Worm (Caenorhabditis elegans): ENCODE data around the gene R05D3.3.

The R05D3.3 gene

ce11 chrIII:8356407-8356881 lies 7.4 kb upstream of the R05D3.3 start:
- TF ChIP-seq pqm-1 (tag; optimal IDR thresholded peaks at IDR 0.05) (peak; percentile 50), egl-5 (tag; optimal IDR thresholded peaks at IDR 0.05) (peak; percentile 47), nhr-28 (tag; optimal IDR thresholded peaks at IDR 0.05) (no peak), nhr-77 (tag; optimal IDR thresholded peaks at IDR 0.05) (no peak), nhr-67 (tag; optimal IDR thresholded peaks at IDR 0.05) (no peak), ztf-4 (tag; optimal IDR thresholded peaks at IDR 0.05) (no peak), unc-39 (tag; optimal IDR thresholded peaks at IDR 0.05) (no peak), hmg-11 (tag; optimal IDR thresholded peaks at IDR 0.05) (peak; percentile 95), nhr-43 (tag; optimal IDR thresholded peaks at IDR 0.05; ENCODE audit: poor library complexity, severe bottlenecking) (peak; percentile 51), snpc-4 (tag; optimal IDR thresholded peaks at IDR 0.05) (peak; percentile 70), nhr-76 (tag; optimal IDR thresholded peaks at IDR 0.05) (no peak), lin-39 (tag; optimal IDR thresholded peaks at IDR 0.05) (peak; percentile 67), elt-1 (tag; optimal IDR thresholded peaks at IDR 0.05) (peak; percentile 15), eor-1 (tag; optimal IDR thresholded peaks at IDR 0.05) (no peak), daf-12 (tag; optimal IDR thresholded peaks at IDR 0.05) (no peak), pha-4 (tag; optimal IDR thresholded peaks at IDR 0.05) (peak; percentile 82), nhr-237 (tag; optimal IDR thresholded peaks at IDR 0.05) (no peak), elt-3 (tag; optimal IDR thresholded peaks at IDR 0.05) (no peak), nhr-11 (tag; optimal IDR thresholded peaks at IDR 0.05) (peak; percentile 7), skn-1 (tag; optimal IDR thresholded peaks at IDR 0.05) (no peak), fkh-10 (GFP tag; optimal IDR thresholded peaks at IDR 0.05) (peak; percentile 11), elt-2 (tag; optimal IDR thresholded peaks at IDR 0.05) (peak; percentile 49), mdl-1 (tag; optimal IDR thresholded peaks at IDR 0.05) (no peak), ceh-16 (tag; optimal IDR thresholded peaks at IDR 0.05) (no peak), fkh-2 (tag; optimal IDR thresholded peaks at IDR 0.05) (no peak), zag-1 (tag; optimal IDR thresholded peaks at IDR 0.05) (no peak), tbx-2 (tag; optimal IDR thresholded peaks at IDR 0.05) (no peak), ceh-82 (tag; optimal IDR thresholded peaks at IDR 0.05) (no peak), ceh-28 (tag; optimal IDR thresholded peaks at IDR 0.05) (peak; percentile 58), unc-62 (GFP tag; optimal IDR thresholded peaks at IDR 0.05) (no peak), lin-15B (tag; optimal IDR thresholded peaks at IDR 0.05) (peak; percentile 87), ZK546.5 (tag; optimal IDR thresholded peaks at IDR 0.05) (no peak), egl-27 (tag; optimal IDR thresholded peaks at IDR 0.05) (no peak), lsy-12 (tag; optimal IDR thresholded peaks at IDR 0.05) (peak; percentile 49), ztf-11 (tag; optimal IDR thresholded peaks at IDR 0.05) (no peak), fos-1 (tag; optimal IDR thresholded peaks at IDR 0.05) (no peak), sea-2 (GFP tag; optimal IDR thresholded peaks at IDR 0.05) (no peak), nhr-23 (tag; optimal IDR thresholded peaks at IDR 0.05) (peak; percentile 46), mml-1 (tag; optimal IDR thresholded peaks at IDR 0.05) (no peak), ceh-9 (tag; optimal IDR thresholded peaks at IDR 0.05) (no peak), jun-1 (tag; optimal IDR thresholded peaks at IDR 0.05) (peak; percentile 80), ama-1 (optimal IDR thresholded peaks at IDR 0.05) (peak; percentile 59), aly-2 (tag; optimal IDR thresholded peaks at IDR 0.05) (no peak), nfya-1 (tag; optimal IDR thresholded peaks at IDR 0.05; ENCODE audit: insufficient read depth) (peak; percentile 87), nhr-25 (tag; optimal IDR thresholded peaks at IDR 0.05) (peak; percentile 73), nhr-12 (tag; optimal IDR thresholded peaks at IDR 0.05) (no peak), R02D3.7 (tag; optimal IDR thresholded peaks at IDR 0.05) (peak; percentile 32)

ce11 chrIII:8358213-8358672 lies 5.6 kb upstream of the R05D3.3 start, which contains the start of the genes R05D3.8 and rfp-1:
Gene R05D3.8, minus strand, starts transcription at chrIII:8358327.
Gene rfp-1, plus strand, starts transcription at chrIII:8358622.
- TF ChIP-seq fkh-10 (GFP tag; optimal IDR thresholded peaks at IDR 0.05) (peak; percentile 58), nhr-25 (tag; optimal IDR thresholded peaks at IDR 0.05) (peak; percentile 60), R02D3.7 (tag; optimal IDR thresholded peaks at IDR 0.05) (peak; percentile 99), egl-27 (tag; optimal IDR thresholded peaks at IDR 0.05) (peak; percentile 30), unc-62 (GFP tag; optimal IDR thresholded peaks at IDR 0.05) (no peak), nhr-11 (tag; optimal IDR thresholded peaks at IDR 0.05) (peak; percentile 20), nhr-76 (tag; optimal IDR thresholded peaks at IDR 0.05) (no peak), ama-1 (optimal IDR thresholded peaks at IDR 0.05) (peak; percentile 27), jun-1 (tag; optimal IDR thresholded peaks at IDR 0.05) (peak; percentile 16), nfya-1 (tag; optimal IDR thresholded peaks at IDR 0.05; ENCODE audit: insufficient read depth) (peak; percentile 96), mdl-1 (tag; optimal IDR thresholded peaks at IDR 0.05) (no peak), pha-4 (tag; optimal IDR thresholded peaks at IDR 0.05) (peak; percentile 97), egl-5 (tag; optimal IDR thresholded peaks at IDR 0.05) (peak; percentile 99), hmg-11 (tag; optimal IDR thresholded peaks at IDR 0.05) (peak; percentile 56), aly-2 (tag; optimal IDR thresholded peaks at IDR 0.05) (no peak), elt-1 (tag; optimal IDR thresholded peaks at IDR 0.05) (no peak), zag-1 (tag; optimal IDR thresholded peaks at IDR 0.05) (no peak), unc-39 (tag; optimal IDR thresholded peaks at IDR 0.05) (no peak), tbx-2 (tag; optimal IDR thresholded peaks at IDR 0.05) (no peak), pqm-1 (tag; optimal IDR thresholded peaks at IDR 0.05) (peak; percentile 53), fos-1 (tag; optimal IDR thresholded peaks at IDR 0.05) (no peak), ceh-16 (tag; optimal IDR thresholded peaks at IDR 0.05) (no peak), skn-1 (tag; optimal IDR thresholded peaks at IDR 0.05) (peak; percentile 85), nhr-43 (tag; optimal IDR thresholded peaks at IDR 0.05; ENCODE audit: poor library complexity, severe bottlenecking) (peak; percentile 62), lsy-12 (tag; optimal IDR thresholded peaks at IDR 0.05) (peak; percentile 53), sea-2 (GFP tag; optimal IDR thresholded peaks at IDR 0.05) (no peak), nhr-12 (tag; optimal IDR thresholded peaks at IDR 0.05) (no peak), nhr-67 (tag; optimal IDR thresholded peaks at IDR 0.05) (no peak), snpc-4 (tag; optimal IDR thresholded peaks at IDR 0.05) (peak; percentile 39), nhr-28 (tag; optimal IDR thresholded peaks at IDR 0.05) (no peak), nhr-23 (tag; optimal IDR thresholded peaks at IDR 0.05) (peak; percentile 85), elt-2 (tag; optimal IDR thresholded peaks at IDR 0.05) (peak; percentile 56), elt-3 (tag; optimal IDR thresholded peaks at IDR 0.05) (peak in 1 of 3 experiments; percentile 26), lin-15B (tag; optimal IDR thresholded peaks at IDR 0.05) (peak; percentile 98), ceh-28 (tag; optimal IDR thresholded peaks at IDR 0.05) (peak; percentile 47), lin-39 (tag; optimal IDR thresholded peaks at IDR 0.05) (peak; percentile 92)
